Worm (Caenorhabditis elegans) whole organism, L2 larva: ENCODE data around the gene syd-1.

Experiments used
- C34F6.9 ChIP-seq: fragments of 150-350 bp; optimal IDR thresholded peaks from 2 replicates; lab custom pipeline; 2014; ENCODE audit warnings: missing biosample characterization, missing genetic modification characterization
- F13H6.1 ChIP-seq: sonication (generic microtip); optimal IDR thresholded peaks from 2 replicates; lab custom pipeline; 2016; ENCODE audit warnings: missing genetic modification characterization, missing compliant biosample characterization
- Y55F3AM.14 ChIP-seq: fragments of 200-800 bp; sonication (Bioruptor generic); optimal IDR thresholded peaks from 2 replicates; lab custom pipeline; 2018; ENCODE audit warnings: mild to moderate bottlenecking, missing genetic modification characterization, missing compliant biosample characterization
- ZK546.5 ChIP-seq: sonication (generic microtip); optimal IDR thresholded peaks from 2 replicates; lab custom pipeline; 2017; ENCODE audit warnings: missing biosample characterization, missing genetic modification characterization
- alr-1 ChIP-seq: fragments of 150-350 bp; optimal IDR thresholded peaks from 2 replicates; lab custom pipeline; 2014; ENCODE audit warnings: missing biosample characterization, missing genetic modification characterization
- aly-2 ChIP-seq: fragments of 150-350 bp; optimal IDR thresholded peaks from 2 replicates; lab custom pipeline; 2014; ENCODE audit warnings: missing biosample characterization, missing genetic modification characterization
- blmp-1 ChIP-seq: sonication (generic microtip); optimal IDR thresholded peaks from 2 replicates; lab custom pipeline; 2017; ENCODE audit warnings: missing genetic modification characterization, mild to moderate bottlenecking, missing compliant biosample characterization, antibody characterized with exemption, moderate library complexity; ENCODE audit not compliant: insufficient read depth
- crh-2 ChIP-seq: sonication (generic microtip); optimal IDR thresholded peaks from 2 replicates; lab custom pipeline; 2017; ENCODE audit warnings: missing biosample characterization, missing genetic modification characterization
- egl-27 ChIP-seq: sonication (generic microtip); optimal IDR thresholded peaks from 3 replicates; lab custom pipeline; 2017; ENCODE audit warnings: missing biosample characterization, missing genetic modification reagents, missing genetic modification characterization
- elt-1 ChIP-seq: fragments of 150-350 bp; optimal IDR thresholded peaks from 2 replicates; lab custom pipeline; 2014; ENCODE audit warnings: missing biosample characterization, missing genetic modification characterization
- elt-3 ChIP-seq: sonication (generic microtip); optimal IDR thresholded peaks from 2 replicates; lab custom pipeline; 2017; ENCODE audit warnings: missing biosample characterization, missing genetic modification characterization
- fos-1 ChIP-seq: fragments of 150-350 bp; optimal IDR thresholded peaks from 2 replicates; lab custom pipeline; 2014; ENCODE audit warnings: missing biosample characterization, missing genetic modification characterization
- gmeb-1 ChIP-seq: fragments of 150-350 bp; optimal IDR thresholded peaks from 2 replicates; lab custom pipeline; 2014; ENCODE audit warnings: missing biosample characterization, missing genetic modification characterization
- lin-39 ChIP-seq: fragments of 150-350 bp; optimal IDR thresholded peaks from 2 replicates; lab custom pipeline; 2014; ENCODE audit warnings: missing biosample characterization, missing genetic modification reagents, missing genetic modification characterization
- lsy-2 ChIP-seq, 2 experiments: fragments of 150-350 bp in 1 of 2; sonication (generic microtip) in 1 of 2; optimal IDR thresholded peaks; 2 replicates each; lab custom pipeline; 2014 to 2017; ENCODE audit warnings: missing biosample characterization in 2 of 2, missing genetic modification characterization in 2 of 2
- mab-5 ChIP-seq: fragments of 150-350 bp; optimal IDR thresholded peaks from 2 replicates; lab custom pipeline; 2014; ENCODE audit warnings: missing biosample characterization, missing genetic modification characterization
- mbf-1 ChIP-seq: sonication (generic microtip); optimal IDR thresholded peaks from 2 replicates; lab custom pipeline; 2017; ENCODE audit warnings: missing biosample characterization, missing genetic modification characterization
- nhr-10 ChIP-seq: sonication (generic microtip); optimal IDR thresholded peaks from 2 replicates; lab custom pipeline; 2017; ENCODE audit warnings: missing biosample characterization, missing genetic modification characterization
- nhr-11 ChIP-seq: fragments of 150-350 bp; optimal IDR thresholded peaks from 2 replicates; lab custom pipeline; 2014; ENCODE audit warnings: missing biosample characterization, missing genetic modification characterization
- nhr-129 ChIP-seq: fragments of 150-350 bp; optimal IDR thresholded peaks from 2 replicates; lab custom pipeline; 2014; ENCODE audit warnings: missing biosample characterization, missing genetic modification characterization
- nhr-21 ChIP-seq: fragments of 150-350 bp; optimal IDR thresholded peaks from 2 replicates; lab custom pipeline; 2014; ENCODE audit warnings: missing biosample characterization, missing genetic modification characterization
- nhr-237 ChIP-seq: fragments of 150-350 bp; optimal IDR thresholded peaks from 2 replicates; lab custom pipeline; 2014; ENCODE audit warnings: missing biosample characterization, missing genetic modification characterization
- nhr-25 ChIP-seq: fragments of 150-350 bp; sonication (generic microtip); optimal IDR thresholded peaks from 3 replicates; lab custom pipeline; 2014; ENCODE audit warnings: missing biosample characterization, missing genetic modification characterization
- nhr-6 ChIP-seq: fragments of 150-350 bp; optimal IDR thresholded peaks from 2 replicates; lab custom pipeline; 2014; ENCODE audit warnings: missing biosample characterization, missing genetic modification characterization
- peb-1 ChIP-seq: fragments of 150-350 bp; optimal IDR thresholded peaks from 2 replicates; lab custom pipeline; 2014; ENCODE audit warnings: missing biosample characterization, missing genetic modification characterization
- sem-4 ChIP-seq: fragments of 150-350 bp; optimal IDR thresholded peaks from 2 replicates; lab custom pipeline; 2014; ENCODE audit warnings: missing biosample characterization, missing genetic modification reagents, missing genetic modification characterization
- sma-3 ChIP-seq: sonication (generic microtip); optimal IDR thresholded peaks from 2 replicates; lab custom pipeline; 2016; ENCODE audit warnings: missing genetic modification reagents, missing genetic modification characterization, missing compliant biosample characterization
- sma-9 ChIP-seq, 2 experiments: fragments of 150-350 bp in 1 of 2; sonication (generic microtip) in 1 of 2; optimal IDR thresholded peaks; 2 replicates each; lab custom pipeline; 2014 to 2016; ENCODE audit warnings: missing genetic modification characterization in 2 of 2, mild to moderate bottlenecking in 1 of 2, missing biosample characterization in 1 of 2, missing compliant biosample characterization in 1 of 2, missing genetic modification reagents in 1 of 2, moderate library complexity in 1 of 2
- snpc-4 ChIP-seq: fragments of 150-350 bp; optimal IDR thresholded peaks from 2 replicates; lab custom pipeline; 2014; ENCODE audit warnings: missing biosample characterization, missing genetic modification characterization
- unc-39 ChIP-seq: fragments of 150-350 bp; optimal IDR thresholded peaks from 2 replicates; lab custom pipeline; 2014; ENCODE audit warnings: missing biosample characterization, missing genetic modification characterization
- unc-55 ChIP-seq: fragments of 150-350 bp; sonication (generic microtip); optimal IDR thresholded peaks from 3 replicates; lab custom pipeline; 2014; ENCODE audit warnings: missing biosample characterization, missing genetic modification reagents, missing genetic modification characterization
- ztf-1 ChIP-seq: fragments of 200-800 bp; sonication (Bioruptor generic); conservative IDR thresholded peaks from 2 replicates; pipeline ENCODE4 v1.3.6; 2022; ENCODE audit warnings: missing genetic modification characterization, missing compliant biosample characterization
- ztf-11 ChIP-seq: sonication (generic microtip); optimal IDR thresholded peaks from 2 replicates; lab custom pipeline; 2017; ENCODE audit warnings: missing biosample characterization, missing genetic modification characterization

Gene syd-1

DNA sequence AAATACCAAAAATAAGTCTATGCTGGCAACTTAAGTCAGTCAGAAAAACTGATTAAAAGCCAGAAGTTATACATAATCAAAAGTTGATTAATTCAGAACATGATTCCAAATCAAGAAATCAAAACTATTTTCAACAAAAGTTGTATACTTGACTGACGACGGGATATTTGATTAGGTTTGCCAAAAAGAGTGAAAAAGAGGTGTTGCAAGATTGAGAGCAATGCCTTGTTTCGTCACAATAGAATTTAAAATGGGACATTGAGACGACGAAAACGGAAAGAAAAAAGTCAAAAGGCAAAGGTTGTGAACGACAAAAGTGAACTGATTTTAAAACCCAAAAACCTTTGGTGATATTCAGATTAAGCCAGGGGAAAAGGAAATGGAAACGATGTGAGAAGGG lies 35.8 kb downstream of the syd-1 start:
- no peak for TF ChIP-seq nhr-25
- TF ChIP-seq sma-9 (GFP tag; optimal IDR thresholded peaks at IDR 0.05; lab: Kevin White, UChicago) = no peak
- TF ChIP-seq sma-9 (tag; optimal IDR thresholded peaks at IDR 0.05; lab: Kevin White, UChicago) = no peak
- TF ChIP-seq unc-55 (GFP tag; lab: Kevin White, UChicago) = no peak
- TF ChIP-seq nhr-21 (tag; lab: Kevin White, UChicago) = no peak
- TF ChIP-seq ztf-1 (GFP tag; lab: Robert Waterston, UW) = no peak
- TF ChIP-seq C34F6.9 = no peak
- TF ChIP-seq lin-39 (tag; lab: Kevin White, UChicago) = no peak
- TF ChIP-seq nhr-237 (tag; lab: Kevin White, UChicago) = no peak
- no peak for TF ChIP-seq mab-5 (tag; lab: Kevin White, UChicago)
- TF ChIP-seq aly-2 (tag; lab: Kevin White, UChicago) = no peak
- TF ChIP-seq mbf-1 (tag; lab: Kevin White, UChicago) = no peak
- no peak for TF ChIP-seq unc-39 (tag; lab: Kevin White, UChicago)
- TF ChIP-seq ztf-11 (tag; lab: Kevin White, UChicago) = no peak
- TF ChIP-seq alr-1 (tag; lab: Kevin White, UChicago) = no peak
- no peak for TF ChIP-seq nhr-6 (tag; lab: Kevin White, UChicago)
- TF ChIP-seq egl-27 = no peak
- no peak for TF ChIP-seq blmp-1 (tag; lab: Kevin White, UChicago)
- TF ChIP-seq elt-1 (tag; lab: Kevin White, UChicago) = no peak
- TF ChIP-seq ZK546.5 = no peak
- no peak for TF ChIP-seq sma-3 (GFP tag; lab: Kevin White, UChicago)

DNA sequence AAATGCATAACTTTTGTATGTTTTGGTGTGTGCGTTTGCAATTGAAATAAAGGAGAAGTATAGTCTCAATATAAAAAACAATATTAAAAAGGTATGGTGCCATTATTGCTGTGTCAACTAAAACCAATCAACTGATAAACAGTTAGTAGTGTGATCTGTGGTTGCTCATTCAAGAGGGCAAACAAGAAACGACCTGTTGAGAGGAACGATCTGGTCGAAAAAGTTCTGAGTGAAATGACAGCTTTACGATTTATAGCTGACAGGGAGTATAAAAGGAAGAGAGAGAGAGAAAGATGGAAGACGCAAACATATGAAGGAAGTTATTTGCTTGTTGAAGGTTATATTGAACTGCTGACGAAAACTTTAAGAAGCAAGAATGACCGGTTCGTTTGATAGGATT lies 36.7 kb downstream of the syd-1 start:
- TF ChIP-seq nhr-10 (no peak), nhr-25 (peak; percentile 6), ztf-11 (tag; lab: Kevin White, UChicago) (no peak), fos-1 (tag; lab: Kevin White, UChicago) (peak; percentile 2), nhr-11 (tag; lab: Kevin White, UChicago) (no peak)
- TF ChIP-seq, all 48 proteins: peak for 2

DNA sequence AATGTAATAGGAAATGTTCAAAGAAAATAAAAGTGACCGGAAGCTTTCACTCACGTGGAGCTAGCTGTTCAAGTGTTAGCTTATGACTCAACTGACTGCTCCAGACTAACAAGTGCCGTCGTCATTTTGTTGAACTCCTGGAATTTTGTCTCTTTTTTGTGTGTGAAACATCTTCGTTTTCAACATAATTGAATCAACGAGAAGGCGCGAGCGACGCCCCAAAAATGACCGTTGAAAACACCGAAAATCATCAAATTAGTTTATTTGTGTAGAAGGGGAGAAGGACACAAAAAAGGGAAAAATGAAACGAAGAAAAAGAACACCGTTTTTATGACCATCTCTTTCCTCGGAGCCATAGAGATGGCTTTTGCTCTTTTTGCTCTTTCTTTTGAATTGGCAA lies 39.3 kb downstream of the syd-1 start, which contains the start of gene ZK1290.14:
ZK1290.14 (minus strand) TSS at position 139 of the 400 bp plus-strand sequence.
- TF ChIP-seq crh-2 (tag; lab: Kevin White, UChicago) = no peak
- no peak for TF ChIP-seq snpc-4 (tag; lab: Kevin White, UChicago)
- no peak for TF ChIP-seq alr-1 (tag; lab: Kevin White, UChicago)
- no peak for TF ChIP-seq nhr-6 (tag; lab: Kevin White, UChicago)
- peak; percentile 51 for TF ChIP-seq sem-4 (tag; lab: Kevin White, UChicago)
- TF ChIP-seq, all 48 proteins: peak for 1

DNA sequence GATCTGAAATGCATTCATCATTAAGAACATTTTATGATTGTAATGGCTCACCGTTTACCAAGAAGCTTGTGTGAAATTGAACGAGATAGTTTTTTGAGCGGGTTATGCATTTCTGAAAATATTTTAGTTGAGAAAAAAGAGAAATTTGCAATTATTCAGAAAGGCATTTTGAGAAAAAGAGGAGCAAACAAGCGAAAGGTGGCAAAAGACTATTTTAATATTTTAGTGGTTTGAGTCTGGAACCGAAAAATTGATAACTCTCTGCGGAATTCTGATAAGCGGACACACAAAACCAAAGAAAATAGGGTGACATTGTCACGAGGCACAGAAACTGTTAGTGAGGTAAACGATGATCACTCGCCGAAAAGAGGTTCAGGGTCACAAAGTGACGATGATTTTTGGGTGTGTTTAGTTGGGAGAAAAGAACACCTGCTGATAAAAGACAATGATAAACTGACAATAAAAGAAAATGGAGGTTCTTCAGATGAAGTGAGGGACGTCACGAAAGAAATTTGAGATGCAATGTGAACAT lies 39.9 kb downstream of the syd-1 start:
- TF ChIP-seq ZK546.5 (no peak), fos-1 (tag; lab: Kevin White, UChicago) (peak; percentile 91), unc-55 (GFP tag; lab: Kevin White, UChicago) (no peak), elt-3 (tag; lab: Kevin White, UChicago) (no peak), sma-3 (GFP tag; lab: Kevin White, UChicago) (peak; percentile 82), gmeb-1 (tag; lab: Kevin White, UChicago) (peak; percentile 50), ztf-1 (GFP tag; lab: Robert Waterston, UW) (no peak), sma-9 (GFP tag; optimal IDR thresholded peaks at IDR 0.05; lab: Kevin White, UChicago) (peak; percentile 88), sma-9 (tag; optimal IDR thresholded peaks at IDR 0.05; lab: Kevin White, UChicago) (no peak), F13H6.1 (tag; lab: Kevin White, UChicago) (peak; percentile 60), nhr-21 (tag; lab: Kevin White, UChicago) (peak; percentile 16), crh-2 (tag; lab: Kevin White, UChicago) (peak; percentile 71), peb-1 (tag; lab: Kevin White, UChicago) (no peak), nhr-129 (tag; lab: Kevin White, UChicago) (peak; percentile 21), Y55F3AM.14 (GFP tag; lab: Kevin White, UChicago) (peak; percentile 6), nhr-25 (peak; percentile 14), egl-27 (peak; percentile 3), mab-5 (tag; lab: Kevin White, UChicago) (no peak), lsy-2 (tag; optimal IDR thresholded peaks at IDR 0.05; lab: Kevin White, UChicago) (peak in 1 of 2 experiments; percentile 6)
